Fruit fly (Drosophila melanogaster): ENCODE measurements around the gene CG15286.

dm6 chr2L:14370777-14371096 is 32.7 kb downstream of the CG15286 start:
- TF ChIP-seq Myc (optimal IDR thresholded peaks at IDR 0.05) (no peak), OdsH (GFP tag; optimal IDR thresholded peaks at IDR 0.05) (no peak), brk (GFP tag; optimal IDR thresholded peaks at IDR 0.05) (no peak), Dif (GFP tag; optimal IDR thresholded peaks at IDR 0.05; ENCODE audit: partially characterized antibody) (no peak), sv (GFP tag; optimal IDR thresholded peaks at IDR 0.05) (no peak)

Data from whole organism, wandering third instar larva.